Fruit fly (Drosophila melanogaster) whole organism, embryonic: Measurements from ENCODE around the gene Pcmt.

ENCODE experiments used
- Aef1 ChIP-seq: fragments of 200-800 bp; sonication (Bioruptor generic); IDR thresholded peaks from 3 replicates; pipeline ENCODE4 v1.3.6; 2022; ENCODE audit warnings: missing biosample characterization, missing genetic modification characterization
- Asciz ChIP-seq: fragments of 200-800 bp; sonication (Bioruptor generic); optimal IDR thresholded peaks from 2 replicates; lab custom pipeline; 2017; ENCODE audit warnings: missing biosample characterization, mild to moderate bottlenecking, missing genetic modification characterization, missing genetic modification reagents
- Atf6 ChIP-seq: fragments of 200-800 bp; sonication (Bioruptor generic); IDR thresholded peaks from 2 replicates; pipeline ENCODE4 v1.3.6; 2022; ENCODE audit warnings: missing biosample characterization, missing genetic modification characterization
- Blimp-1 ChIP-seq: fragments of 200-800 bp; sonication (Bioruptor generic); optimal IDR thresholded peaks from 3 replicates; lab custom pipeline; 2018; ENCODE audit warnings: missing biosample characterization, missing genetic modification characterization, mild to moderate bottlenecking, moderate library complexity, missing genetic modification reagents
- C15 ChIP-seq: fragments of 200-800 bp; sonication (Bioruptor generic); IDR thresholded peaks from 3 replicates; pipeline ENCODE4 v1.3.6; 2022; ENCODE audit warnings: missing biosample characterization, missing genetic modification characterization
- CG11560 ChIP-seq: fragments of 200-800 bp; sonication (Bioruptor generic); IDR thresholded peaks from 3 replicates; pipeline ENCODE4 v1.3.6; 2022; ENCODE audit warnings: missing biosample characterization, missing genetic modification characterization
- CG11695 ChIP-seq: fragments of 200-800 bp; sonication (Bioruptor generic); IDR thresholded peaks from 3 replicates; pipeline ENCODE4 v1.3.6; 2022; ENCODE audit warnings: missing biosample characterization, missing genetic modification characterization
- CG12391 ChIP-seq: fragments of 200-800 bp; sonication (Bioruptor generic); optimal IDR thresholded peaks from 3 replicates; lab custom pipeline; 2018; ENCODE audit warnings: missing biosample characterization, mild to moderate bottlenecking, missing genetic modification characterization, moderate library complexity
- CG12744 ChIP-seq: fragments of 200-800 bp; sonication (Bioruptor generic); optimal IDR thresholded peaks from 2 replicates; lab custom pipeline; 2016; ENCODE audit warnings: missing biosample characterization, missing genetic modification characterization
- CG15601 ChIP-seq: fragments of 200-800 bp; sonication (Bioruptor generic); optimal IDR thresholded peaks from 3 replicates; lab custom pipeline; 2019; ENCODE audit warnings: missing biosample characterization, mild to moderate bottlenecking, missing genetic modification characterization, moderate library complexity
- CG1603 ChIP-seq: fragments of 200-800 bp; sonication (Bioruptor generic); optimal IDR thresholded peaks from 2 replicates; lab custom pipeline; 2019; ENCODE audit warnings: missing biosample characterization, mild to moderate bottlenecking, missing genetic modification characterization, moderate library complexity
- CG16779 ChIP-seq: fragments of 200-800 bp; sonication (Bioruptor generic); IDR thresholded peaks from 2 replicates; pipeline ENCODE4 v1.3.6; 2022; ENCODE audit warnings: missing biosample characterization, missing genetic modification characterization
- CG17186 ChIP-seq: fragments of 200-800 bp; sonication (Bioruptor generic); optimal IDR thresholded peaks from 3 replicates; lab custom pipeline; 2017; ENCODE audit warnings: missing biosample characterization, missing genetic modification reagents, missing genetic modification characterization
- CG17829 ChIP-seq: fragments of 200-800 bp; optimal IDR thresholded peaks from 2 replicates; lab custom pipeline; 2019; ENCODE audit warnings: missing biosample characterization, mild to moderate bottlenecking, missing genetic modification characterization, moderate library complexity
- CG1792 ChIP-seq: fragments of 200-800 bp; sonication (Bioruptor generic); optimal IDR thresholded peaks from 2 replicates; lab custom pipeline; 2016; ENCODE audit warnings: missing biosample characterization, missing genetic modification characterization
- CG18476 ChIP-seq: fragments of 200-800 bp; sonication (Bioruptor generic); optimal IDR thresholded peaks from 2 replicates; lab custom pipeline; 2016; ENCODE audit warnings: missing biosample characterization, mild to moderate bottlenecking, missing genetic modification characterization
- CG4854 ChIP-seq: fragments of 200-800 bp; sonication (Bioruptor generic); optimal IDR thresholded peaks from 2 replicates; lab custom pipeline; 2016; ENCODE audit warnings: missing biosample characterization, missing genetic modification characterization, inconsistent platforms
- CG7271 ChIP-seq: fragments of 200-800 bp; sonication (Bioruptor generic); optimal IDR thresholded peaks from 2 replicates; lab custom pipeline; 2018; ENCODE audit warnings: missing biosample characterization, mild to moderate bottlenecking, missing genetic modification characterization, moderate library complexity
- CG7357 ChIP-seq: fragments of 200-800 bp; sonication (Bioruptor generic); IDR thresholded peaks from 3 replicates; pipeline ENCODE4 v1.3.6; 2022; ENCODE audit warnings: missing biosample characterization, missing genetic modification characterization
- CG8359 ChIP-seq: fragments of 200-800 bp; sonication (Bioruptor generic); optimal IDR thresholded peaks from 2 replicates; lab custom pipeline; 2017; ENCODE audit warnings: missing biosample characterization, mild to moderate bottlenecking, missing genetic modification characterization, borderline replicate concordance
- CG9437 ChIP-seq: fragments of 200-800 bp; sonication (Bioruptor generic); optimal IDR thresholded peaks from 2 replicates; lab custom pipeline; 2018; ENCODE audit warnings: missing biosample characterization, mild to moderate bottlenecking, missing genetic modification characterization
- CG9727 ChIP-seq: fragments of 200-800 bp; sonication (Bioruptor generic); optimal IDR thresholded peaks from 3 replicates; lab custom pipeline; 2017; ENCODE audit warnings: missing biosample characterization, mild to moderate bottlenecking, missing genetic modification characterization
- CG9817 ChIP-seq: fragments of 200-800 bp; sonication (Bioruptor generic); optimal IDR thresholded peaks from 2 replicates; lab custom pipeline; 2018; ENCODE audit warnings: missing biosample characterization, mild to moderate bottlenecking, missing genetic modification characterization, moderate library complexity
- CTCF ChIP-seq: fragments of 200-800 bp; sonication (Bioruptor generic); optimal IDR thresholded peaks from 2 replicates; lab custom pipeline; 2017; ENCODE audit warnings: missing biosample characterization, mild to moderate bottlenecking, missing genetic modification characterization, moderate library complexity
- CrebB ChIP-seq: fragments of 200-800 bp; sonication (Bioruptor generic); optimal IDR thresholded peaks from 3 replicates; lab custom pipeline; 2018; ENCODE audit warnings: missing biosample characterization, mild to moderate bottlenecking, missing genetic modification characterization
- Dfd ChIP-seq, 2 experiments: fragments of >200 bp; optimal IDR thresholded peaks; 2 replicates each; lab custom pipeline; 2017; ENCODE audit warnings: missing biosample characterization in 2 of 2, missing genetic modification characterization in 2 of 2
- Ets97D ChIP-seq: fragments of 200-800 bp; sonication (Bioruptor generic); optimal IDR thresholded peaks from 3 replicates; lab custom pipeline; 2016; ENCODE audit warnings: missing biosample characterization, missing genetic modification characterization
- Fer1 ChIP-seq: fragments of 200-800 bp; sonication (Bioruptor generic); optimal IDR thresholded peaks from 2 replicates; lab custom pipeline; 2017; ENCODE audit warnings: missing biosample characterization, mild to moderate bottlenecking, missing genetic modification characterization
- Hr78 ChIP-seq, 2 experiments: fragments of 200-800 bp in 1 of 2; fragments of >200 bp in 1 of 2; sonication (Bioruptor generic) in 1 of 2; optimal IDR thresholded peaks; 2 replicates each; lab custom pipeline; 2017 to 2019; ENCODE audit warnings: missing biosample characterization in 2 of 2, missing genetic modification characterization in 2 of 2, mild to moderate bottlenecking in 1 of 2, moderate library complexity in 1 of 2
- Kr ChIP-seq: fragments of 200-800 bp; sonication (Bioruptor generic); optimal IDR thresholded peaks from 2 replicates; lab custom pipeline; 2017; ENCODE audit warnings: missing biosample characterization, mild to moderate bottlenecking, missing genetic modification characterization
- Mad ChIP-seq: fragments of 200-800 bp; sonication (Bioruptor generic); optimal IDR thresholded peaks from 2 replicates; lab custom pipeline; 2016; ENCODE audit warnings: missing biosample characterization, missing genetic modification characterization
- Nf-YA ChIP-seq: fragments of 200-800 bp; sonication (Bioruptor generic); IDR thresholded peaks from 2 replicates; pipeline ENCODE4 v1.3.6; 2022; ENCODE audit warnings: missing biosample characterization, missing genetic modification characterization
- Sox102F ChIP-seq: fragments of 200-800 bp; sonication (Bioruptor generic); optimal IDR thresholded peaks from 2 replicates; lab custom pipeline; 2018; ENCODE audit warnings: missing biosample characterization, mild to moderate bottlenecking, missing genetic modification characterization, moderate library complexity
- Stat92E ChIP-seq, 3 experiments: fragments of >200 bp in 2 of 3; fragments of 200-800 bp in 1 of 3; sonication (Bioruptor generic) in 1 of 3; optimal IDR thresholded peaks; 2 replicates each; lab custom pipeline; 2017 to 2019; ENCODE audit warnings: missing biosample characterization in 3 of 3, missing genetic modification characterization in 3 of 3, mild to moderate bottlenecking in 1 of 3, moderate library complexity in 1 of 3
- Xrp1 ChIP-seq: fragments of 200-800 bp; sonication (Bioruptor generic); IDR thresholded peaks from 2 replicates; pipeline ENCODE4 v1.3.6; 2022; ENCODE audit warnings: missing biosample characterization, missing genetic modification characterization
- bcd ChIP-seq: fragments of 200-800 bp; sonication (Bioruptor generic); optimal IDR thresholded peaks from 2 replicates; lab custom pipeline; 2017; ENCODE audit warnings: missing biosample characterization, mild to moderate bottlenecking, missing genetic modification characterization
- bsh ChIP-seq, 2 experiments: fragments of 200-800 bp; sonication (Bioruptor generic); optimal IDR thresholded peaks; 2 replicates each; lab custom pipeline; 2017 to 2018; ENCODE audit warnings: mild to moderate bottlenecking in 2 of 2, missing biosample characterization in 2 of 2, missing genetic modification characterization in 2 of 2, moderate library complexity in 1 of 2
- crc ChIP-seq: fragments of 200-800 bp; sonication (Bioruptor generic); optimal IDR thresholded peaks from 2 replicates; lab custom pipeline; 2016; ENCODE audit warnings: missing biosample characterization, missing genetic modification characterization
- da ChIP-seq: fragments of 200-800 bp; sonication (Bioruptor generic); optimal IDR thresholded peaks from 2 replicates; lab custom pipeline; 2016; ENCODE audit warnings: missing biosample characterization, missing genetic modification characterization
- eve ChIP-seq, 2 experiments: fragments of >200 bp; optimal IDR thresholded peaks; 2 replicates each; lab custom pipeline; 2017; ENCODE audit warnings: missing biosample characterization in 2 of 2, missing genetic modification characterization in 2 of 2
- fru ChIP-seq: fragments of >200 bp; optimal IDR thresholded peaks from 2 replicates; lab custom pipeline; 2017
- gfzf ChIP-seq: fragments of 200-800 bp; sonication (Bioruptor generic); optimal IDR thresholded peaks from 2 replicates; lab custom pipeline; 2016; ENCODE audit warnings: missing biosample characterization, mild to moderate bottlenecking, missing genetic modification characterization, moderate library complexity
- her ChIP-seq: fragments of 200-800 bp; sonication (Bioruptor generic); optimal IDR thresholded peaks from 2 replicates; lab custom pipeline; 2016; ENCODE audit warnings: missing biosample characterization, missing genetic modification characterization
- insv ChIP-seq, 2 experiments: fragments of 200-800 bp; sonication (Bioruptor generic); optimal IDR thresholded peaks; 3 replicates each; lab custom pipeline; 2016 to 2018; ENCODE audit warnings: missing biosample characterization in 2 of 2, missing genetic modification characterization in 2 of 2
- inv ChIP-seq: fragments of 200-800 bp; sonication (Bioruptor generic); IDR thresholded peaks from 2 replicates; pipeline ENCODE4 v1.3.6; 2022; ENCODE audit warnings: missing biosample characterization, missing genetic modification characterization; ENCODE audit not compliant: partially characterized antibody
- knrl ChIP-seq: fragments of 200-800 bp; sonication (Bioruptor generic); IDR thresholded peaks from 3 replicates; pipeline ENCODE4 v1.3.6; 2022; ENCODE audit warnings: missing biosample characterization, missing genetic modification characterization; ENCODE audit not compliant: partially characterized antibody
- oc ChIP-seq: fragments of 200-800 bp; sonication (Bioruptor generic); optimal IDR thresholded peaks from 2 replicates; lab custom pipeline; 2018; ENCODE audit warnings: missing biosample characterization, mild to moderate bottlenecking, missing genetic modification characterization, moderate library complexity
- pan ChIP-seq, 4 experiments: fragments of >200 bp in 3 of 4; fragments of 200-800 bp in 1 of 4; sonication (Bioruptor generic) in 1 of 4; optimal IDR thresholded peaks in 3 of 4; IDR thresholded peaks in 1 of 4; 2 replicates each; pipeline versions ENCODE4 v1.3.6 to Lab custom; 2017 to 2022; ENCODE audit warnings: missing biosample characterization in 2 of 4, missing genetic modification characterization in 2 of 4, mixed read lengths in 1 of 4
- peb ChIP-seq: fragments of 200-800 bp; sonication (Bioruptor generic); IDR thresholded peaks from 2 replicates; pipeline ENCODE4 v1.3.6; 2022; ENCODE audit warnings: missing biosample characterization, missing genetic modification characterization
- phol ChIP-seq: fragments of 200-800 bp; sonication (Bioruptor generic); optimal IDR thresholded peaks from 3 replicates; lab custom pipeline; 2018; ENCODE audit warnings: missing biosample characterization, mild to moderate bottlenecking, missing genetic modification characterization, moderate library complexity
- psq ChIP-seq: fragments of 200-800 bp; sonication (Bioruptor generic); optimal IDR thresholded peaks from 2 replicates; lab custom pipeline; 2017; ENCODE audit warnings: missing biosample characterization, missing genetic modification characterization

Pcmt gene

dm6 chr3R:5564775-5565190 is 10.7 kb upstream of the Pcmt start, which contains the start of the genes CG14671 and CG12746 (continued):
- no peak for TF ChIP-seq her
- TF ChIP-seq gfzf (GFP tag; lab: Kevin White, UChicago), result no peak
- TF ChIP-seq CG17829 (tag; lab: Kevin White, UChicago), result no peak
- no peak for TF ChIP-seq pan (optimal IDR thresholded peaks at IDR 0.05; lab: Kevin White, UChicago)
- no peak for TF ChIP-seq pan (GFP tag; optimal IDR thresholded peaks at IDR 0.05 in 1 of 2, IDR thresholded peaks at IDR 0.05 in 1 of 2)
- no peak for TF ChIP-seq CG11560 (tag; lab: Robert Waterston, UW)
- TF ChIP-seq Mad (GFP tag; lab: Kevin White, UChicago), result no peak
- TF ChIP-seq CG8359 (GFP tag; lab: Kevin White, UChicago), result no peak
- no peak for TF ChIP-seq CG1792
- TF ChIP-seq inv (GFP tag; lab: Robert Waterston, UW), result no peak
- no peak for TF ChIP-seq Dfd (GFP tag; optimal IDR thresholded peaks at IDR 0.05; lab: Kevin White, UChicago)
- TF ChIP-seq Kr, result no peak
- TF ChIP-seq Blimp-1 (GFP tag; lab: Kevin White, UChicago), result no peak
- TF ChIP-seq Xrp1 (GFP tag; lab: Robert Waterston, UW), result no peak
- peak; percentile 22 for TF ChIP-seq phol (tag; lab: Kevin White, UChicago)
- 0 out of 3 replicates have a peak, but pooled peaks have one; percentile 21 for TF ChIP-seq Aef1 (GFP tag; lab: Robert Waterston, UW)
- TF ChIP-seq CrebB (tag; lab: Kevin White, UChicago), result peak; percentile 26
- no peak for TF ChIP-seq CG15601
- TF ChIP-seq CG17186 (GFP tag; lab: Kevin White, UChicago), result peak; percentile 26
- TF ChIP-seq fru (lab: Kevin White, UChicago), result no peak
- no peak for TF ChIP-seq Stat92E (GFP tag; optimal IDR thresholded peaks at IDR 0.05; lab: Kevin White, UChicago)
- TF ChIP-seq peb (GFP tag; lab: Robert Waterston, UW), result no peak
- no peak for TF ChIP-seq CG9437 (GFP tag; lab: Kevin White, UChicago)
- TF ChIP-seq Nf-YA (GFP tag; lab: Robert Waterston, UW), result no peak
- TF ChIP-seq eve (GFP tag; optimal IDR thresholded peaks at IDR 0.05; lab: Kevin White, UChicago), result no peak
- TF ChIP-seq bsh (GFP tag; optimal IDR thresholded peaks at IDR 0.05; lab: Kevin White, UChicago), result no peak
- TF ChIP-seq Atf6, result no peak
- peak; percentile 38 for TF ChIP-seq CG1603
- TF ChIP-seq oc (tag; lab: Kevin White, UChicago), result no peak
- no peak for TF ChIP-seq Hr78 (GFP tag; optimal IDR thresholded peaks at IDR 0.05; lab: Kevin White, UChicago)
- no peak for TF ChIP-seq C15 (GFP tag; lab: Robert Waterston, UW)
- no peak for TF ChIP-seq Sox102F (GFP tag; lab: Kevin White, UChicago)
- no peak for TF ChIP-seq Asciz (GFP tag; lab: Kevin White, UChicago)
- TF ChIP-seq psq, result no peak
- no peak for TF ChIP-seq CG4854 (GFP tag; lab: Kevin White, UChicago)
- peak in 1 of 2 experiments; percentile 94 for TF ChIP-seq insv (GFP tag; optimal IDR thresholded peaks at IDR 0.05; lab: Kevin White, UChicago)
- no peak for TF ChIP-seq CG11695 (GFP tag; lab: Robert Waterston, UW)
- TF ChIP-seq CTCF (GFP tag; lab: Kevin White, UChicago), result no peak
- no peak for TF ChIP-seq CG7357 (GFP tag; lab: Robert Waterston, UW)
- TF ChIP-seq CG18476 (GFP tag; lab: Kevin White, UChicago), result no peak
- no peak for TF ChIP-seq CG12744 (GFP tag; lab: Kevin White, UChicago)
- no peak for TF ChIP-seq da (GFP tag; lab: Kevin White, UChicago)
- TF ChIP-seq crc (GFP tag; lab: Kevin White, UChicago), result no peak
- TF ChIP-seq Ets97D, result no peak
- no peak for TF ChIP-seq CG9817 (tag; lab: Kevin White, UChicago)
- TF ChIP-seq knrl (GFP tag; lab: Robert Waterston, UW), result 0 out of 3 replicates have a peak, but pooled peaks have one; percentile 9
- no peak for TF ChIP-seq CG12391 (tag; lab: Kevin White, UChicago)
- TF ChIP-seq Fer1 (GFP tag; lab: Kevin White, UChicago), result no peak
- TF ChIP-seq CG9727 (GFP tag; lab: Kevin White, UChicago), result no peak
- no peak for TF ChIP-seq bcd
- no peak for TF ChIP-seq CG7271
- no peak for TF ChIP-seq CG16779 (GFP tag; lab: Robert Waterston, UW)
